Worm (Caenorhabditis elegans): ENCODE results near the gene ZK721.4.

DNA sequence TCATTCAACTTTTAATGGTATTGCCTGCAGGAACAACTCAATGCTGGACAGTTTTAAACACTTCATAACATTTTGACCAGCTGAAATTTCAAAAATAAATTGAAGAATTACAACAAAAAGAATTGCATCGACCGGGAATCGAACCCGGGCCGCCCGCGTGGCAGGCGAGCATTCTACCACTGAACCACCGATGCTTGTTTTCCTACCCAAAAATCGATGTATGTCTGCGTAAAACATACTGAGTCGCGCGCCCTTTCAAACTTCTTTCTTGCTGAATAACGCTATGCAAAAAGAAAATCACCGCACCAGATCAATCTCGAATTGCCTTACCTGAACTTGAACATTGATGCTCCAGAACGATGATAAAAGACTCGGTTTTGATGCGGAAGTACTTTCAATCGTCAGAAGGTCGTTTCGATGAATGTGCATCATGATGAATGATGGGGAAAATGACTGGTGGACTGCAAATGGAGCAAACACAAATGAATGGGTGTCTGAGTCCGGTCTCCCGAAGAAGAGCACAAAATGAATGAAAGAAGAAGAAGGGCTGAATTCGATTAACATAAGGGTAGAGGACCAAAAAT is 18.1 kb downstream of the ZK721.4 start, which contains the start of gene R04E5.7:
- TF ChIP-seq pha-4 (tag; optimal IDR thresholded peaks at IDR 0.05) (no peak), ama-1 (optimal IDR thresholded peaks at IDR 0.05) (no peak), madf-2 (tag; optimal IDR thresholded peaks at IDR 0.05) (no peak), unc-42 (tag; optimal IDR thresholded peaks at IDR 0.05) (no peak), tbx-2 (tag; optimal IDR thresholded peaks at IDR 0.05) (no peak), F13H6.1 (tag; optimal IDR thresholded peaks at IDR 0.05) (no peak), unc-86 (tag; optimal IDR thresholded peaks at IDR 0.05) (no peak), nhr-11 (tag; optimal IDR thresholded peaks at IDR 0.05) (no peak), pqm-1 (tag; optimal IDR thresholded peaks at IDR 0.05) (no peak)
